Fruit fly (Drosophila melanogaster): ENCODE results near the gene out.

DNA sequence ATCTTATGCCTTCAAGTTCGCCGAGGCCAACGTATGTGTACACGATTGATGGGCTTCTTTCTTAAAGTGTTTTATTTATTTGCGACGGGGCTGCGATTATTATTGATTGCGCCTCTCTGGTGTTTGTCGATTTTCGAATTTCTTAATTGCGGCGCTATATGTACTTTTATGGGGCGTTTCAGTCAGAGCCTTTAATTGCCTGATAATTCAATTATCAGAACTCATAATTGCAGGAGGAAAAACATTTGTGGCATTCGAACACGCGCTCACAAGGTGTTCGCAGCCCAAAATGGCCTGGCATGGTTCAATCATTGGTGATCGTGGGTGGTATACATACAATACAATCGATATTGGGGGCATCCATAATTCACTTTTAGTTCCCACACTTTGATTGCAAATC lies 35.7 kb downstream of the out start:
- TF ChIP-seq Lpt (GFP tag; optimal IDR thresholded peaks at IDR 0.05) (no peak), Eip93F (GFP tag; optimal IDR thresholded peaks at IDR 0.05) (peak; percentile 52), vri (GFP tag; optimal IDR thresholded peaks at IDR 0.05) (no peak), CG11762 (GFP tag; optimal IDR thresholded peaks at IDR 0.05; ENCODE audit: insufficient read depth) (no peak), CG4318 (GFP tag; optimal IDR thresholded peaks at IDR 0.05) (no peak)

Measured in whole organism, prepupa.